Worm (Caenorhabditis elegans) whole organism, L4 larva: ENCODE data around the gene Y17G9A.4.

ENCODE experiments used
- F26F4.8 ChIP-seq: fragments of 200-800 bp; sonication (Bioruptor generic); conservative IDR thresholded peaks from 2 replicates; pipeline ENCODE4 v1.3.6; 2022; ENCODE audit warnings: missing genetic modification characterization, missing compliant biosample characterization
- ceh-20 ChIP-seq: fragments of 200-800 bp; sonication (Bioruptor generic); IDR thresholded peaks from 2 replicates; pipeline ENCODE4 v1.3.6; 2022; ENCODE audit warnings: missing genetic modification reagents, missing genetic modification characterization, missing compliant biosample characterization
- daf-19 ChIP-seq: fragments of 200-800 bp; sonication (Bioruptor generic); conservative IDR thresholded peaks from 2 replicates; pipeline ENCODE4 v1.3.6; 2022; ENCODE audit warnings: missing genetic modification characterization, missing compliant biosample characterization
- hif-1 ChIP-seq, 2 experiments: sonication (generic microtip); optimal IDR thresholded peaks; 2 replicates each; lab custom pipeline; 2016 to 2017; ENCODE audit warnings: missing compliant biosample characterization in 2 of 2, missing genetic modification characterization in 2 of 2, missing genetic modification reagents in 2 of 2, missing genotype in 2 of 2, mild to moderate bottlenecking in 1 of 2
- lin-13 ChIP-seq: fragments of 150-350 bp; optimal IDR thresholded peaks from 2 replicates; lab custom pipeline; 2014; ENCODE audit warnings: missing biosample characterization, missing genetic modification reagents, missing genetic modification characterization
- mdt-29 ChIP-seq: fragments of 200-800 bp; sonication (Bioruptor generic); IDR thresholded peaks from 2 replicates; pipeline ENCODE4 v1.3.6; 2022; ENCODE audit warnings: missing genetic modification reagents, missing genetic modification characterization, missing compliant biosample characterization
- nhr-10 ChIP-seq: fragments of 150-350 bp; optimal IDR thresholded peaks from 2 replicates; lab custom pipeline; 2014; ENCODE audit warnings: missing biosample characterization, missing genetic modification characterization
- nhr-48 ChIP-seq: sonication (generic microtip); optimal IDR thresholded peaks from 2 replicates; lab custom pipeline; 2016; ENCODE audit warnings: mild to moderate bottlenecking, missing genetic modification characterization, missing compliant biosample characterization
- nhr-77 ChIP-seq: fragments of 150-350 bp; optimal IDR thresholded peaks from 2 replicates; lab custom pipeline; 2014; ENCODE audit warnings: missing biosample characterization, missing genetic modification characterization
- snpc-4 ChIP-seq: fragments of 150-350 bp; optimal IDR thresholded peaks from 2 replicates; lab custom pipeline; 2014; ENCODE audit warnings: missing biosample characterization, missing genetic modification characterization
- zag-1 ChIP-seq: fragments of 150-350 bp; optimal IDR thresholded peaks from 2 replicates; lab custom pipeline; 2014; ENCODE audit warnings: missing biosample characterization, missing genetic modification characterization
- zip-11 ChIP-seq: fragments of 200-800 bp; sonication (Bioruptor generic); IDR thresholded peaks from 2 replicates; pipeline ENCODE4 v1.3.6; 2022; ENCODE audit warnings: missing genetic modification characterization, missing compliant biosample characterization
- ztf-11 ChIP-seq: fragments of 150-350 bp; optimal IDR thresholded peaks from 2 replicates; lab custom pipeline; 2014; ENCODE audit warnings: missing biosample characterization, missing genetic modification characterization

- TF ChIP-seq daf-19: no peak
- TF ChIP-seq F26F4.8 (GFP tag; lab: Robert Waterston, UW): no peak
- no peak for TF ChIP-seq ztf-11 (tag; lab: Kevin White, UChicago)
- no peak for TF ChIP-seq nhr-48 (tag; lab: Kevin White, UChicago)
- no peak for TF ChIP-seq nhr-10
- no peak for TF ChIP-seq nhr-77 (tag; lab: Kevin White, UChicago)
- no peak for TF ChIP-seq mdt-29 (GFP tag; lab: Robert Waterston, UW)
- TF ChIP-seq hif-1 (tag; optimal IDR thresholded peaks at IDR 0.05; lab: Kevin White, UChicago): no peak
- no peak for TF ChIP-seq snpc-4 (tag; lab: Kevin White, UChicago)
- no peak for TF ChIP-seq ceh-20 (GFP tag; lab: Robert Waterston, UW)
- TF ChIP-seq zip-11: no peak
- TF ChIP-seq lin-13 (GFP tag; lab: Kevin White, UChicago): no peak
- no peak for TF ChIP-seq zag-1 (tag; lab: Kevin White, UChicago)
Measured at ce11 chrIV:4874603-4875002, 13.3 kb upstream of the Y17G9A.4 start, which contains the start of gene str-174.
